Worm (Caenorhabditis elegans) whole organism, young adult: ENCODE results near the gene F29B9.7.
"Not testable (repeated sequence)": the region's sequence is repeated elsewhere in the genome, so short reads cannot be mapped to it uniquely, and the experiment has no call there.

Source experiments
- lsl-1 ChIP-seq: fragments of 200-800 bp; sonication (Bioruptor generic); optimal IDR thresholded peaks from 2 replicates; lab custom pipeline; 2018; ENCODE audit warnings: mild to moderate bottlenecking, missing genetic modification characterization, moderate library complexity, missing compliant biosample characterization
- sea-2 ChIP-seq: fragments of 200-800 bp; sonication (Bioruptor generic); IDR thresholded peaks from 2 replicates; pipeline ENCODE4 v1.3.6; 2022; ENCODE audit warnings: missing genetic modification characterization, missing compliant biosample characterization

ce11 chrIV:4658702-4659101 lies 9.1 kb downstream of the F29B9.7 start:
- TF ChIP-seq lsl-1 (GFP tag; lab: Kevin White, UChicago), result peak; percentile 23
- TF ChIP-seq sea-2 (GFP tag; lab: Robert Waterston, UW), result not testable (repeated sequence)
